Worm (Caenorhabditis elegans) whole organism, L4 larva: ENCODE data around the gene Y77E11A.16.

Experiments
- F10B5.3 ChIP-seq: sonication (generic microtip); optimal IDR thresholded peaks from 2 replicates; lab custom pipeline; 2016; ENCODE audit warnings: mild to moderate bottlenecking, missing genetic modification characterization, missing compliant biosample characterization
- R02D3.7 ChIP-seq: fragments of 150-350 bp; sonication (generic microtip); optimal IDR thresholded peaks from 3 replicates; lab custom pipeline; 2014; ENCODE audit warnings: missing biosample characterization, missing genetic modification characterization
- T20F7.1 ChIP-seq: fragments of 200-800 bp; sonication (Bioruptor generic); optimal IDR thresholded peaks from 2 replicates; lab custom pipeline; 2018; ENCODE audit warnings: mild to moderate bottlenecking, missing genetic modification characterization, missing compliant biosample characterization
- T26A8.4 ChIP-seq: fragments of 200-800 bp; sonication (Bioruptor generic); IDR thresholded peaks from 2 replicates; pipeline ENCODE4 v1.3.6; 2022; ENCODE audit warnings: missing genetic modification characterization, missing compliant biosample characterization
- Y105C5A.15 ChIP-seq: fragments of 200-800 bp; sonication (Bioruptor generic); IDR thresholded peaks from 2 replicates; pipeline ENCODE4 v1.3.6; 2022; ENCODE audit warnings: missing genetic modification characterization, missing compliant biosample characterization
- ZK337.2 ChIP-seq: fragments of 200-800 bp; sonication (Bioruptor generic); IDR thresholded peaks from 2 replicates; pipeline ENCODE4 v1.3.6; 2022; ENCODE audit warnings: missing genetic modification reagents, missing genetic modification characterization, missing compliant biosample characterization
- aha-1 ChIP-seq: fragments of 150-350 bp; peaks from one replicate; lab custom pipeline; 2014; ENCODE audit warnings: missing biosample characterization, missing genetic modification characterization
- arid-1 ChIP-seq: fragments of 200-800 bp; sonication (Bioruptor generic); conservative IDR thresholded peaks from 2 replicates; pipeline ENCODE4 v1.3.6; 2022; ENCODE audit warnings: missing genetic modification reagents, missing genetic modification characterization, missing compliant biosample characterization
- ceh-32 ChIP-seq: sonication (generic microtip); optimal IDR thresholded peaks from 2 replicates; lab custom pipeline; 2016; ENCODE audit warnings: mild to moderate bottlenecking, missing genetic modification characterization, missing compliant biosample characterization; ENCODE audit not compliant: poor library complexity
- ceh-44 ChIP-seq: fragments of 200-800 bp; sonication (Bioruptor generic); IDR thresholded peaks from 2 replicates; pipeline ENCODE4 v1.3.6; 2022; ENCODE audit warnings: missing genetic modification reagents, missing genetic modification characterization, missing compliant biosample characterization
- ceh-82 ChIP-seq: sonication (generic microtip); optimal IDR thresholded peaks from 2 replicates; lab custom pipeline; 2017; ENCODE audit warnings: missing biosample characterization, missing genetic modification characterization
- cey-2 ChIP-seq: sonication (generic microtip); optimal IDR thresholded peaks from 3 replicates; lab custom pipeline; 2017; ENCODE audit warnings: missing genetic modification characterization, mild to moderate bottlenecking, missing compliant biosample characterization, antibody characterized with exemption, borderline replicate concordance; ENCODE audit not compliant: insufficient read depth
- daf-12 ChIP-seq: fragments of 150-350 bp; optimal IDR thresholded peaks from 2 replicates; lab custom pipeline; 2014; ENCODE audit warnings: missing biosample characterization, missing genetic modification reagents, missing genetic modification characterization
- daf-16 ChIP-seq, 3 experiments: sonication (generic microtip); optimal IDR thresholded peaks; 2 replicates each; lab custom pipeline; 2016 to 2017; ENCODE audit warnings: missing genetic modification characterization in 3 of 3, missing genetic modification reagents in 3 of 3, mild to moderate bottlenecking in 2 of 3, missing compliant biosample characterization in 2 of 3, missing biosample characterization in 1 of 3, moderate library complexity in 1 of 3
- daf-19 ChIP-seq: fragments of 200-800 bp; sonication (Bioruptor generic); conservative IDR thresholded peaks from 2 replicates; pipeline ENCODE4 v1.3.6; 2022; ENCODE audit warnings: missing genetic modification characterization, missing compliant biosample characterization
- dmd-6 ChIP-seq: fragments of 200-800 bp; sonication (Bioruptor generic); IDR thresholded peaks from 2 replicates; pipeline ENCODE4 v1.3.6; 2022; ENCODE audit warnings: missing genetic modification reagents, missing genetic modification characterization, missing compliant biosample characterization
- dpl-1 ChIP-seq: fragments of 150-350 bp; optimal IDR thresholded peaks from 2 replicates; lab custom pipeline; 2014; ENCODE audit warnings: missing biosample characterization, missing genetic modification reagents, missing genetic modification characterization
- duxl-1 ChIP-seq: sonication (generic microtip); optimal IDR thresholded peaks from 2 replicates; lab custom pipeline; 2016; ENCODE audit warnings: mild to moderate bottlenecking, missing genetic modification characterization, moderate library complexity, missing compliant biosample characterization; ENCODE audit not compliant: poor library complexity
- dve-1 ChIP-seq: sonication (generic microtip); optimal IDR thresholded peaks from 2 replicates; lab custom pipeline; 2017; ENCODE audit warnings: antibody characterized with exemption, mild to moderate bottlenecking, missing genetic modification characterization, missing compliant biosample characterization; ENCODE audit not compliant: insufficient read depth
- hlh-30 ChIP-seq: sonication (generic microtip); optimal IDR thresholded peaks from 2 replicates; lab custom pipeline; 2017; ENCODE audit warnings: antibody characterized with exemption, mild to moderate bottlenecking, missing genetic modification characterization, missing compliant biosample characterization; ENCODE audit not compliant: insufficient read depth
- hmg-1.1 ChIP-seq: fragments of 200-800 bp; sonication (Bioruptor generic); IDR thresholded peaks from 2 replicates; pipeline ENCODE4 v1.3.6; 2022; ENCODE audit warnings: missing genetic modification reagents, missing genetic modification characterization, missing compliant biosample characterization
- jun-1 ChIP-seq: fragments of 150-350 bp; optimal IDR thresholded peaks from 2 replicates; lab custom pipeline; 2014; ENCODE audit warnings: missing biosample characterization, missing genetic modification reagents, missing genetic modification characterization
- lin-13 ChIP-seq: fragments of 150-350 bp; optimal IDR thresholded peaks from 2 replicates; lab custom pipeline; 2014; ENCODE audit warnings: missing biosample characterization, missing genetic modification reagents, missing genetic modification characterization
- lin-15B ChIP-seq: fragments of 150-350 bp; sonication (generic microtip); optimal IDR thresholded peaks from 3 replicates; lab custom pipeline; 2014; ENCODE audit warnings: missing biosample characterization, missing genetic modification characterization
- lin-38 ChIP-seq: fragments of 200-800 bp; sonication (Bioruptor generic); IDR thresholded peaks from 2 replicates; pipeline ENCODE4 v1.3.6; 2022; ENCODE audit warnings: missing genetic modification reagents, missing genetic modification characterization, missing compliant biosample characterization
- lin-39 ChIP-seq: fragments of 150-350 bp; optimal IDR thresholded peaks from 2 replicates; lab custom pipeline; 2014; ENCODE audit warnings: missing biosample characterization, missing genetic modification reagents, missing genetic modification characterization
- mdt-29 ChIP-seq: fragments of 200-800 bp; sonication (Bioruptor generic); IDR thresholded peaks from 2 replicates; pipeline ENCODE4 v1.3.6; 2022; ENCODE audit warnings: missing genetic modification reagents, missing genetic modification characterization, missing compliant biosample characterization
- mep-1 ChIP-seq: fragments of 150-350 bp; sonication (generic microtip); optimal IDR thresholded peaks from 3 replicates; lab custom pipeline; 2014; ENCODE audit warnings: missing biosample characterization, missing genetic modification characterization
- mxl-2 ChIP-seq: fragments of 200-800 bp; sonication (Bioruptor generic); conservative IDR thresholded peaks from 2 replicates; pipeline ENCODE4 v1.3.6; 2022; ENCODE audit warnings: missing genetic modification reagents, missing genetic modification characterization, missing compliant biosample characterization
- nhr-10 ChIP-seq: fragments of 150-350 bp; optimal IDR thresholded peaks from 2 replicates; lab custom pipeline; 2014; ENCODE audit warnings: missing biosample characterization, missing genetic modification characterization
- nhr-102 ChIP-seq: sonication (generic microtip); optimal IDR thresholded peaks from 2 replicates; lab custom pipeline; 2016; ENCODE audit warnings: mild to moderate bottlenecking, missing genetic modification characterization, moderate library complexity, missing compliant biosample characterization
- nhr-11 ChIP-seq: fragments of 150-350 bp; optimal IDR thresholded peaks from 2 replicates; lab custom pipeline; 2014; ENCODE audit warnings: missing biosample characterization, missing genetic modification characterization
- nhr-25 ChIP-seq: sonication (generic microtip); optimal IDR thresholded peaks from 2 replicates; lab custom pipeline; 2017; ENCODE audit warnings: missing genetic modification characterization, mild to moderate bottlenecking, missing compliant biosample characterization, antibody characterized with exemption, moderate library complexity, borderline replicate concordance; ENCODE audit not compliant: insufficient read depth
- nhr-41 ChIP-seq: fragments of 200-800 bp; sonication (Bioruptor generic); IDR thresholded peaks from 2 replicates; pipeline ENCODE4 v1.3.6; 2022; ENCODE audit warnings: missing genetic modification reagents, missing genetic modification characterization, missing compliant biosample characterization
- nhr-42 ChIP-seq: fragments of 200-800 bp; sonication (Bioruptor generic); IDR thresholded peaks from 2 replicates; pipeline ENCODE4 v1.3.6; 2022; ENCODE audit warnings: missing genetic modification characterization, missing compliant biosample characterization
- nhr-48 ChIP-seq: sonication (generic microtip); optimal IDR thresholded peaks from 2 replicates; lab custom pipeline; 2016; ENCODE audit warnings: mild to moderate bottlenecking, missing genetic modification characterization, missing compliant biosample characterization
- nhr-6 ChIP-seq: fragments of 150-350 bp; optimal IDR thresholded peaks from 2 replicates; lab custom pipeline; 2014; ENCODE audit warnings: missing biosample characterization, missing genetic modification characterization
- nhr-76 ChIP-seq: fragments of 150-350 bp; optimal IDR thresholded peaks from 2 replicates; lab custom pipeline; 2014; ENCODE audit warnings: missing biosample characterization, missing genetic modification characterization
- nhr-77 ChIP-seq: fragments of 150-350 bp; optimal IDR thresholded peaks from 2 replicates; lab custom pipeline; 2014; ENCODE audit warnings: missing biosample characterization, missing genetic modification characterization
- pha-4 ChIP-seq, 2 experiments: fragments of 150-350 bp in 1 of 2; fragments of 200-800 bp in 1 of 2; sonication (Bioruptor generic) in 1 of 2; IDR thresholded peaks in 1 of 2; optimal IDR thresholded peaks in 1 of 2; 2 replicates each; pipeline versions ENCODE4 v1.3.6 to Lab custom; 2014 to 2022; ENCODE audit warnings: missing genetic modification characterization in 2 of 2, missing genetic modification reagents in 2 of 2, missing biosample characterization in 1 of 2, missing compliant biosample characterization in 1 of 2
- php-3 ChIP-seq: fragments of 200-800 bp; sonication (Bioruptor generic); IDR thresholded peaks from 2 replicates; pipeline ENCODE4 v1.3.6; 2022; ENCODE audit warnings: missing genetic modification reagents, missing genetic modification characterization, missing compliant biosample characterization
- saeg-2 ChIP-seq: fragments of 200-800 bp; sonication (Bioruptor generic); IDR thresholded peaks from 2 replicates; pipeline ENCODE4 v1.3.6; 2022; ENCODE audit warnings: missing genetic modification reagents, missing genetic modification characterization, missing compliant biosample characterization
- sdz-12 ChIP-seq: fragments of 200-800 bp; sonication (Bioruptor generic); optimal IDR thresholded peaks from 2 replicates; lab custom pipeline; 2018; ENCODE audit warnings: mild to moderate bottlenecking, missing genetic modification characterization, missing compliant biosample characterization
- set-16 ChIP-seq: fragments of 200-800 bp; sonication (Bioruptor generic); IDR thresholded peaks from 2 replicates; pipeline ENCODE4 v1.3.6; 2022; ENCODE audit warnings: missing genetic modification reagents, missing genetic modification characterization, missing compliant biosample characterization
- snpc-1.2 ChIP-seq: fragments of 200-800 bp; sonication (Bioruptor generic); IDR thresholded peaks from 2 replicates; pipeline ENCODE4 v1.3.6; 2022; ENCODE audit warnings: missing genetic modification reagents, missing genetic modification characterization, missing compliant biosample characterization
- tag-97 ChIP-seq: fragments of 200-800 bp; sonication (Bioruptor generic); IDR thresholded peaks from 2 replicates; pipeline ENCODE4 v1.3.6; 2022; ENCODE audit warnings: missing genetic modification characterization, missing compliant biosample characterization
- tra-1 ChIP-seq: fragments of 200-800 bp; sonication (Bioruptor generic); IDR thresholded peaks from 2 replicates; pipeline ENCODE4 v1.3.6; 2022; ENCODE audit warnings: missing genetic modification reagents, missing genetic modification characterization, missing compliant biosample characterization
- zip-2 ChIP-seq: fragments of 150-350 bp; optimal IDR thresholded peaks from 2 replicates; lab custom pipeline; 2014; ENCODE audit warnings: missing biosample characterization, missing genetic modification characterization

Y77E11A.16 gene

ce11 chrIV:1454194-1454593, 31.0 kb upstream of the Y77E11A.16 start (continued):
- TF ChIP-seq lin-13, result no peak
- peak; percentile 2 for TF ChIP-seq cey-2
- 0 out of 2 replicates have a peak, but pooled peaks have one; percentile 11 for TF ChIP-seq hmg-1.1 (GFP tag; lab: Robert Waterston, UW)
- TF ChIP-seq tra-1, result peak; percentile 32; the same call in 1 of the 2 replicates
- peak; percentile 90 for TF ChIP-seq nhr-102 (tag; lab: Kevin White, UChicago)
- TF ChIP-seq zip-2 (tag; lab: Kevin White, UChicago), result no peak
- TF ChIP-seq php-3 (GFP tag; lab: Robert Waterston, UW), result peak; percentile 85
- peak; percentile 64 for TF ChIP-seq T20F7.1 (GFP tag; lab: Kevin White, UChicago)
- no peak for TF ChIP-seq snpc-1.2 (GFP tag; lab: Robert Waterston, UW)
- TF ChIP-seq nhr-6 (tag; lab: Kevin White, UChicago), result peak; percentile 28
- no peak for TF ChIP-seq nhr-76 (tag; lab: Kevin White, UChicago)
- TF ChIP-seq nhr-77 (tag; lab: Kevin White, UChicago), result peak; percentile 29
- peak; percentile 97 for TF ChIP-seq mxl-2 (GFP tag; lab: Robert Waterston, UW)
- peak; percentile 92 for TF ChIP-seq dve-1
- TF ChIP-seq R02D3.7 (tag; lab: Kevin White, UChicago), result no peak
- peak; percentile 56 for TF ChIP-seq mep-1 (tag; lab: Kevin White, UChicago)

ce11 chrIV:1455006-1455405, 30.2 kb upstream of the Y77E11A.16 start:
- TF ChIP-seq Y105C5A.15 (GFP tag; lab: Robert Waterston, UW) (no peak), lin-15B (tag; lab: Kevin White, UChicago) (no peak), nhr-76 (tag; lab: Kevin White, UChicago) (no peak), daf-19 (GFP tag; lab: Robert Waterston, UW) (no peak), F10B5.3 (tag; lab: Kevin White, UChicago) (no peak), saeg-2 (no peak), nhr-10 (no peak), ceh-32 (tag; lab: Kevin White, UChicago) (no peak), ceh-44 (GFP tag; lab: Robert Waterston, UW) (no peak), lin-38 (GFP tag; lab: Robert Waterston, UW) (peak; percentile 31; the same call in 1 of the 2 replicates), arid-1 (GFP tag; lab: Robert Waterston, UW) (0 out of 2 replicates have a peak, but pooled peaks have one; percentile 35), nhr-25 (no peak), nhr-11 (tag; lab: Kevin White, UChicago) (no peak), mep-1 (tag; lab: Kevin White, UChicago) (peak; percentile 21), sdz-12 (GFP tag; lab: Kevin White, UChicago) (no peak), nhr-41 (no peak), daf-16 (GFP tag; optimal IDR thresholded peaks at IDR 0.05; lab: Kevin White, UChicago) (no peak), daf-16 (tag; optimal IDR thresholded peaks at IDR 0.05; lab: Kevin White, UChicago) (peak; percentile 56), lin-39 (tag; lab: Kevin White, UChicago) (no peak), aha-1 (tag; lab: Kevin White, UChicago) (no peak), ceh-82 (tag; lab: Kevin White, UChicago) (no peak), mdt-29 (no peak), jun-1 (tag; lab: Kevin White, UChicago) (no peak), tra-1 (no peak), nhr-48 (no peak), ZK337.2 (GFP tag; lab: Robert Waterston, UW) (no peak), tag-97 (no peak), set-16 (GFP tag; lab: Robert Waterston, UW) (no peak), pha-4 (GFP tag; IDR thresholded peaks at IDR 0.05; lab: Robert Waterston, UW) (no peak; the same call in 1 of the 2 replicates), pha-4 (tag; optimal IDR thresholded peaks at IDR 0.05; lab: Kevin White, UChicago) (no peak), dmd-6 (GFP tag; lab: Robert Waterston, UW) (peak; percentile 77), nhr-102 (tag; lab: Kevin White, UChicago) (no peak), hlh-30 (tag; lab: Kevin White, UChicago) (peak; percentile 73), T26A8.4 (GFP tag; lab: Robert Waterston, UW) (no peak), nhr-42 (GFP tag; lab: Robert Waterston, UW) (no peak), daf-12 (tag; lab: Kevin White, UChicago) (no peak), duxl-1 (no peak), dpl-1 (GFP tag; lab: Kevin White, UChicago) (no peak), zip-2 (tag; lab: Kevin White, UChicago) (no peak)
